Fruit fly (Drosophila melanogaster) whole organism, embryonic: ENCODE data around the gene CG10068.
A peak's percentile ranks its signal among the peaks of the same experiment; 100 is the strongest.

Experiments
- Bgb ChIP-seq: fragments of 200-800 bp; sonication (Bioruptor generic); IDR thresholded peaks from 2 replicates; pipeline ENCODE4 v1.3.6; 2022; ENCODE audit warnings: missing biosample characterization, missing genetic modification characterization; ENCODE audit not compliant: partially characterized antibody
- CG10431 ChIP-seq: fragments of 200-800 bp; sonication (Bioruptor generic); optimal IDR thresholded peaks from 3 replicates; lab custom pipeline; 2018; ENCODE audit warnings: missing biosample characterization, mild to moderate bottlenecking, missing genetic modification characterization
- CG11695 ChIP-seq: fragments of 200-800 bp; sonication (Bioruptor generic); IDR thresholded peaks from 3 replicates; pipeline ENCODE4 v1.3.6; 2022; ENCODE audit warnings: missing biosample characterization, missing genetic modification characterization
- CG12236 ChIP-seq: fragments of 200-800 bp; sonication (Bioruptor generic); optimal IDR thresholded peaks from 2 replicates; lab custom pipeline; 2016; ENCODE audit warnings: missing biosample characterization, missing genetic modification characterization
- CG1603 ChIP-seq: fragments of 200-800 bp; sonication (Bioruptor generic); optimal IDR thresholded peaks from 2 replicates; lab custom pipeline; 2019; ENCODE audit warnings: missing biosample characterization, mild to moderate bottlenecking, missing genetic modification characterization, moderate library complexity
- CG17385 ChIP-seq: fragments of 200-800 bp; sonication (Bioruptor generic); optimal IDR thresholded peaks from 3 replicates; lab custom pipeline; 2018; ENCODE audit warnings: missing biosample characterization, mild to moderate bottlenecking, missing genetic modification characterization
- CG17612 ChIP-seq: fragments of 200-800 bp; sonication (Bioruptor generic); IDR thresholded peaks from 2 replicates; pipeline ENCODE4 v1.3.6; 2022; ENCODE audit warnings: missing biosample characterization, missing genetic modification characterization
- CG17829 ChIP-seq: fragments of 200-800 bp; optimal IDR thresholded peaks from 2 replicates; lab custom pipeline; 2019; ENCODE audit warnings: missing biosample characterization, mild to moderate bottlenecking, missing genetic modification characterization, moderate library complexity
- CG34422 ChIP-seq: fragments of 200-800 bp; sonication (Bioruptor generic); IDR thresholded peaks from 3 replicates; pipeline ENCODE4 v1.3.6; 2022; ENCODE audit warnings: missing biosample characterization, missing genetic modification characterization
- CG3995 ChIP-seq: fragments of 200-800 bp; sonication (Bioruptor generic); optimal IDR thresholded peaks from 3 replicates; lab custom pipeline; 2016; ENCODE audit warnings: missing biosample characterization, missing genetic modification characterization
- CG6689 ChIP-seq: fragments of 200-800 bp; sonication (Bioruptor generic); IDR thresholded peaks from 2 replicates; pipeline ENCODE4 v1.3.6; 2022; ENCODE audit warnings: missing biosample characterization, missing genetic modification characterization
- CG6765 ChIP-seq: fragments of 200-800 bp; sonication (Bioruptor generic); optimal IDR thresholded peaks from 3 replicates; lab custom pipeline; 2017; ENCODE audit warnings: missing biosample characterization, mild to moderate bottlenecking, missing genetic modification characterization
- CG7928 ChIP-seq: fragments of 200-800 bp; sonication (Bioruptor generic); optimal IDR thresholded peaks from 2 replicates; lab custom pipeline; 2017; ENCODE audit warnings: missing biosample characterization, mild to moderate bottlenecking, missing genetic modification characterization
- CG8089 ChIP-seq: fragments of 200-800 bp; sonication (Bioruptor generic); optimal IDR thresholded peaks from 3 replicates; lab custom pipeline; 2016; ENCODE audit warnings: missing biosample characterization, missing genetic modification characterization
- CG8290 ChIP-seq, 3 experiments: fragments of 200-800 bp; sonication (Bioruptor generic); optimal IDR thresholded peaks; 2 replicates each; lab custom pipeline; 2016 to 2019; ENCODE audit warnings: missing biosample characterization in 3 of 3, missing genetic modification characterization in 3 of 3, mild to moderate bottlenecking in 2 of 3, moderate library complexity in 1 of 3
- D19B ChIP-seq: fragments of 200-800 bp; sonication (Bioruptor generic); optimal IDR thresholded peaks from 2 replicates; lab custom pipeline; 2017; ENCODE audit warnings: missing biosample characterization, mild to moderate bottlenecking, missing genetic modification characterization
- Dad ChIP-seq: fragments of 200-800 bp; sonication (Bioruptor generic); optimal IDR thresholded peaks from 3 replicates; lab custom pipeline; 2016; ENCODE audit warnings: missing biosample characterization, missing genetic modification characterization
- ERR ChIP-seq: fragments of 200-800 bp; sonication (Bioruptor generic); optimal IDR thresholded peaks from 2 replicates; lab custom pipeline; 2016; ENCODE audit warnings: missing biosample characterization, missing genetic modification characterization
- Fer1 ChIP-seq: fragments of 200-800 bp; sonication (Bioruptor generic); optimal IDR thresholded peaks from 2 replicates; lab custom pipeline; 2017; ENCODE audit warnings: missing biosample characterization, mild to moderate bottlenecking, missing genetic modification characterization
- Fer2 ChIP-seq: fragments of 200-800 bp; sonication (Bioruptor generic); optimal IDR thresholded peaks from 2 replicates; lab custom pipeline; 2018; ENCODE audit warnings: missing biosample characterization, mild to moderate bottlenecking, missing genetic modification characterization, moderate library complexity
- Gsc ChIP-seq: fragments of 200-800 bp; sonication (Bioruptor generic); IDR thresholded peaks from 2 replicates; pipeline ENCODE4 v1.3.6; 2022; ENCODE audit warnings: missing biosample characterization, missing genetic modification characterization
- MESR4 ChIP-seq: fragments of 200-800 bp; sonication (Bioruptor generic); optimal IDR thresholded peaks from 2 replicates; lab custom pipeline; 2018; ENCODE audit warnings: missing biosample characterization, mild to moderate bottlenecking, missing genetic modification characterization, moderate library complexity
- Oli ChIP-seq: fragments of 200-800 bp; sonication (Bioruptor generic); optimal IDR thresholded peaks from 2 replicates; lab custom pipeline; 2018; ENCODE audit warnings: missing biosample characterization, mild to moderate bottlenecking, missing genetic modification characterization, moderate library complexity
- Ravus ChIP-seq: fragments of 200-800 bp; sonication (Bioruptor generic); IDR thresholded peaks from 2 replicates; pipeline ENCODE4 v1.3.6; 2022; ENCODE audit warnings: missing biosample characterization, missing genetic modification characterization
- Sry-δ ChIP-seq: fragments of 200-800 bp; sonication (Bioruptor generic); optimal IDR thresholded peaks from 2 replicates; lab custom pipeline; 2016; ENCODE audit warnings: missing biosample characterization, missing genetic modification characterization
- ap ChIP-seq: fragments of 200-800 bp; sonication (Bioruptor generic); IDR thresholded peaks from 2 replicates; pipeline ENCODE4 v1.3.6; 2022; ENCODE audit warnings: missing biosample characterization, missing genetic modification characterization
- ara ChIP-seq: fragments of 200-800 bp; sonication (Bioruptor generic); IDR thresholded peaks from 2 replicates; pipeline ENCODE4 v1.3.6; 2022; ENCODE audit warnings: missing biosample characterization, missing genetic modification characterization
- az2 ChIP-seq: fragments of 200-800 bp; sonication (Bioruptor generic); optimal IDR thresholded peaks from 3 replicates; lab custom pipeline; 2016; ENCODE audit warnings: missing biosample characterization, missing genetic modification characterization
- chinmo ChIP-seq: fragments of 200-800 bp; sonication (Bioruptor generic); IDR thresholded peaks from 4 replicates; pipeline ENCODE4 v1.3.6; 2022; ENCODE audit warnings: missing biosample characterization, missing genetic modification characterization; ENCODE audit not compliant: partially characterized antibody
- chn ChIP-seq: fragments of 200-800 bp; sonication (Bioruptor generic); optimal IDR thresholded peaks from 2 replicates; lab custom pipeline; 2016; ENCODE audit warnings: missing biosample characterization, missing genetic modification characterization
- corto ChIP-seq: fragments of 200-800 bp; sonication (Bioruptor generic); optimal IDR thresholded peaks from 2 replicates; lab custom pipeline; 2016; ENCODE audit warnings: missing biosample characterization, mild to moderate bottlenecking, missing genetic modification characterization, moderate library complexity
- dpn ChIP-seq, 2 experiments: fragments of 200-800 bp; sonication (Bioruptor generic); optimal IDR thresholded peaks; 3 replicates each; lab custom pipeline; 2016; ENCODE audit warnings: missing biosample characterization in 2 of 2, missing genetic modification characterization in 2 of 2
- en ChIP-seq: fragments of 200-800 bp; sonication (Bioruptor generic); optimal IDR thresholded peaks from 2 replicates; lab custom pipeline; 2016; ENCODE audit warnings: missing biosample characterization, missing genetic modification characterization
- esg ChIP-seq: fragments of 200-800 bp; sonication (Bioruptor generic); conservative IDR thresholded peaks from 2 replicates; pipeline ENCODE4 v1.3.6; 2022; ENCODE audit warnings: missing biosample characterization, missing genetic modification characterization
- grau ChIP-seq: fragments of 200-800 bp; optimal IDR thresholded peaks from 3 replicates; lab custom pipeline; 2019; ENCODE audit warnings: missing biosample characterization, mild to moderate bottlenecking, missing genetic modification characterization, moderate library complexity
- her ChIP-seq: fragments of 200-800 bp; sonication (Bioruptor generic); optimal IDR thresholded peaks from 2 replicates; lab custom pipeline; 2016; ENCODE audit warnings: missing biosample characterization, missing genetic modification characterization
- lola ChIP-seq, 3 experiments: fragments of >200 bp in 2 of 3; fragments of 200-800 bp in 1 of 3; sonication (Bioruptor generic) in 1 of 3; optimal IDR thresholded peaks; 2 replicates each; lab custom pipeline; 2017 to 2019; ENCODE audit warnings: missing biosample characterization in 3 of 3, missing genetic modification characterization in 3 of 3, mild to moderate bottlenecking in 1 of 3, moderate library complexity in 1 of 3
- mirr ChIP-seq: fragments of 200-800 bp; sonication (Bioruptor generic); optimal IDR thresholded peaks from 3 replicates; lab custom pipeline; 2018; ENCODE audit warnings: missing biosample characterization, mild to moderate bottlenecking, missing genetic modification characterization
- org-1 ChIP-seq: fragments of 200-800 bp; sonication (Bioruptor generic); optimal IDR thresholded peaks from 2 replicates; lab custom pipeline; 2017; ENCODE audit warnings: missing biosample characterization, missing genetic modification characterization
- otp ChIP-seq: fragments of 200-800 bp; sonication (Bioruptor generic); IDR thresholded peaks from 3 replicates; pipeline ENCODE4, ENCODE4 v1.3.6; 2022; ENCODE audit warnings: missing biosample characterization, missing genetic modification characterization
- schlank ChIP-seq: fragments of 200-800 bp; sonication (Bioruptor generic); optimal IDR thresholded peaks from 2 replicates; lab custom pipeline; 2018; ENCODE audit warnings: missing biosample characterization, mild to moderate bottlenecking, missing genetic modification characterization
- scrt ChIP-seq: fragments of 200-800 bp; sonication (Bioruptor generic); optimal IDR thresholded peaks from 2 replicates; lab custom pipeline; 2018; ENCODE audit warnings: missing biosample characterization, mild to moderate bottlenecking, missing genetic modification characterization, moderate library complexity
- so ChIP-seq: fragments of 200-800 bp; sonication (Bioruptor generic); IDR thresholded peaks from 3 replicates; pipeline ENCODE4 v1.3.6; 2022; ENCODE audit warnings: missing biosample characterization, missing genetic modification characterization
- sr ChIP-seq: fragments of 200-800 bp; sonication (Bioruptor generic); IDR thresholded peaks from 3 replicates; pipeline ENCODE4 v1.3.6; 2022; ENCODE audit warnings: missing biosample characterization, missing genetic modification characterization
- sug ChIP-seq: fragments of 200-800 bp; optimal IDR thresholded peaks from 2 replicates; lab custom pipeline; 2019; ENCODE audit warnings: missing biosample characterization, mild to moderate bottlenecking, missing genetic modification characterization, moderate library complexity
- tgo ChIP-seq: fragments of 200-800 bp; sonication (Bioruptor generic); IDR thresholded peaks from 3 replicates; pipeline ENCODE4 v1.3.6; 2022; ENCODE audit warnings: missing biosample characterization, missing genetic modification characterization
- tin ChIP-seq: fragments of 200-800 bp; sonication (Bioruptor generic); optimal IDR thresholded peaks from 3 replicates; lab custom pipeline; 2016; ENCODE audit warnings: missing biosample characterization, missing genetic modification characterization
- tx ChIP-seq: fragments of 200-800 bp; sonication (Bioruptor generic); optimal IDR thresholded peaks from 2 replicates; lab custom pipeline; 2016; ENCODE audit warnings: missing biosample characterization, missing genetic modification characterization
- unpg ChIP-seq: fragments of 200-800 bp; sonication (Bioruptor generic); optimal IDR thresholded peaks from 3 replicates; lab custom pipeline; 2018; ENCODE audit warnings: missing biosample characterization, mild to moderate bottlenecking, missing genetic modification characterization, moderate library complexity
- vfl ChIP-seq: fragments of 200-800 bp; sonication (Bioruptor generic); optimal IDR thresholded peaks from 2 replicates; lab custom pipeline; 2016; ENCODE audit warnings: missing biosample characterization, missing genetic modification characterization

Gene CG10068

dm6 chr3R:7124109-7124639 is 3.7 kb downstream of the CG10068 start, which contains the start of the genes Alh and CG10098 (continued):
- peak in 1 of 3 experiments; percentile 87 for TF ChIP-seq lola (GFP tag; optimal IDR thresholded peaks at IDR 0.05; lab: Kevin White, UChicago)
- peak; percentile 83 for TF ChIP-seq grau (tag; lab: Kevin White, UChicago)
- TF ChIP-seq ara = no peak
- peak; percentile 87 for TF ChIP-seq vfl (GFP tag; lab: Kevin White, UChicago)
- peak; percentile 86 for TF ChIP-seq sug (tag; lab: Kevin White, UChicago)
- peak; percentile 92 for TF ChIP-seq tin (GFP tag; lab: Kevin White, UChicago)
- peak; percentile 45 for TF ChIP-seq Fer1
- peak; percentile 78 for TF ChIP-seq CG17829 (tag; lab: Kevin White, UChicago)
- TF ChIP-seq en (GFP tag; lab: Kevin White, UChicago) = peak; percentile 55
- peak; percentile 35 for TF ChIP-seq corto (GFP tag; lab: Kevin White, UChicago)
- peak; percentile 73 for TF ChIP-seq CG6689 (GFP tag; lab: Robert Waterston, UW)
- peak; percentile 83 for TF ChIP-seq Dad (GFP tag; lab: Kevin White, UChicago)
- peak; percentile 46 for TF ChIP-seq CG12236
- peak; percentile 52 for TF ChIP-seq Ravus (GFP tag; lab: Robert Waterston, UW)
- peak; percentile 78 for TF ChIP-seq tgo (GFP tag; lab: Robert Waterston, UW)
- no peak for TF ChIP-seq MESR4 (GFP tag; lab: Kevin White, UChicago)
- peak; percentile 70 for TF ChIP-seq CG17385 (GFP tag; lab: Kevin White, UChicago)
- no peak for TF ChIP-seq scrt (GFP tag; lab: Kevin White, UChicago)
- TF ChIP-seq otp = peak; percentile 75; the same call in 2 of the 3 replicates
- TF ChIP-seq schlank (tag; lab: Kevin White, UChicago) = peak; percentile 49
- TF ChIP-seq D19B (GFP tag; lab: Kevin White, UChicago) = peak; percentile 72
- no peak; the same call in 2 of the 3 replicates for TF ChIP-seq sr
- TF ChIP-seq unpg (GFP tag; lab: Kevin White, UChicago) = peak; percentile 68
- 0 out of 4 replicates have a peak, but pooled peaks have one; percentile 15 for TF ChIP-seq chinmo (GFP tag; lab: Robert Waterston, UW)
- TF ChIP-seq CG34422 (GFP tag; lab: Robert Waterston, UW) = peak; percentile 69; the same call in 1 of the 3 replicates
- TF ChIP-seq tx = peak; percentile 83
- peak; percentile 67 for TF ChIP-seq CG8089 (GFP tag; lab: Kevin White, UChicago)
- TF ChIP-seq Gsc = no peak; the same call in 1 of the 2 replicates
- no peak; the same call in 2 of the 3 replicates for TF ChIP-seq so
- peak; percentile 69 for TF ChIP-seq ERR
- TF ChIP-seq Fer2 = peak; percentile 79
- TF ChIP-seq CG17612 = peak; percentile 47; the same call in 1 of the 2 replicates
- TF ChIP-seq Oli (tag; lab: Kevin White, UChicago) = peak; percentile 68
- peak; percentile 91 for TF ChIP-seq dpn (GFP tag; optimal IDR thresholded peaks at IDR 0.05; lab: Kevin White, UChicago)
- TF ChIP-seq Sry-δ (GFP tag; lab: Kevin White, UChicago) = peak; percentile 99
- peak; percentile 88 for TF ChIP-seq az2 (GFP tag; lab: Kevin White, UChicago)
- TF ChIP-seq CG8290 (GFP tag; optimal IDR thresholded peaks at IDR 0.05; lab: Kevin White, UChicago) = peak; percentile 70
- peak; percentile 46 to 69 for TF ChIP-seq CG8290 (tag; optimal IDR thresholded peaks at IDR 0.05; lab: Kevin White, UChicago)
- TF ChIP-seq CG6765 = no peak
- no peak for TF ChIP-seq org-1
- TF ChIP-seq CG3995 (GFP tag; lab: Kevin White, UChicago) = peak; percentile 59
- TF ChIP-seq CG1603 (tag; lab: Kevin White, UChicago) = peak; percentile 55
- peak; percentile 43 for TF ChIP-seq CG7928 (GFP tag; lab: Kevin White, UChicago)
- peak; percentile 75 for TF ChIP-seq esg (GFP tag; lab: Robert Waterston, UW)
- TF ChIP-seq ap (GFP tag; lab: Robert Waterston, UW) = no peak; the same call in 1 of the 2 replicates
- TF ChIP-seq mirr (GFP tag; lab: Kevin White, UChicago) = no peak
- TF ChIP-seq her (GFP tag; lab: Kevin White, UChicago) = peak; percentile 58
- TF ChIP-seq chn (GFP tag; lab: Kevin White, UChicago) = peak; percentile 87
- TF ChIP-seq Bgb (GFP tag; lab: Robert Waterston, UW) = peak; percentile 69
- peak; percentile 64 for TF ChIP-seq CG10431
- no peak for TF ChIP-seq CG11695 (GFP tag; lab: Robert Waterston, UW)
